Fruit fly (Drosophila melanogaster) whole organism, embryonic: ENCODE data around the gene Dred.

ENCODE experiments used
- CG11695 ChIP-seq: fragments of 200-800 bp; sonication (Bioruptor generic); IDR thresholded peaks from 3 replicates; pipeline ENCODE4 v1.3.6; 2022; ENCODE audit warnings: missing biosample characterization, missing genetic modification characterization
- CG14965 ChIP-seq: fragments of 200-800 bp; sonication (Bioruptor generic); optimal IDR thresholded peaks from 2 replicates; lab custom pipeline; 2016; ENCODE audit warnings: missing biosample characterization, missing genetic modification characterization, borderline replicate concordance
- CG18619 ChIP-seq: fragments of 200-800 bp; sonication (Bioruptor generic); optimal IDR thresholded peaks from 3 replicates; lab custom pipeline; 2017; ENCODE audit warnings: missing biosample characterization, mild to moderate bottlenecking, missing genetic modification characterization
- CG4424 ChIP-seq: fragments of 200-800 bp; sonication (Bioruptor generic); optimal IDR thresholded peaks from 3 replicates; lab custom pipeline; 2016; ENCODE audit warnings: missing biosample characterization, missing genetic modification characterization
- CG5180 ChIP-seq: fragments of 200-800 bp; sonication (Bioruptor generic); optimal IDR thresholded peaks from 3 replicates; lab custom pipeline; 2017; ENCODE audit warnings: missing biosample characterization, missing genetic modification characterization, mild to moderate bottlenecking, moderate library complexity, missing genetic modification reagents
- CG7839 ChIP-seq: fragments of 200-800 bp; sonication (Bioruptor generic); optimal IDR thresholded peaks from 3 replicates; lab custom pipeline; 2018; ENCODE audit warnings: missing biosample characterization, mild to moderate bottlenecking, missing genetic modification characterization, moderate library complexity
- Rx ChIP-seq: fragments of 200-800 bp; sonication (Bioruptor generic); IDR thresholded peaks from 2 replicates; pipeline ENCODE4 v1.3.6; 2022; ENCODE audit warnings: missing biosample characterization, missing genetic modification characterization
- eve ChIP-seq, 2 experiments: fragments of >200 bp; optimal IDR thresholded peaks; 2 replicates each; lab custom pipeline; 2017; ENCODE audit warnings: missing biosample characterization in 2 of 2, missing genetic modification characterization in 2 of 2
- fru ChIP-seq: fragments of >200 bp; optimal IDR thresholded peaks from 2 replicates; lab custom pipeline; 2017
- phol ChIP-seq: fragments of 200-800 bp; sonication (Bioruptor generic); optimal IDR thresholded peaks from 3 replicates; lab custom pipeline; 2018; ENCODE audit warnings: missing biosample characterization, mild to moderate bottlenecking, missing genetic modification characterization, moderate library complexity

DNA sequence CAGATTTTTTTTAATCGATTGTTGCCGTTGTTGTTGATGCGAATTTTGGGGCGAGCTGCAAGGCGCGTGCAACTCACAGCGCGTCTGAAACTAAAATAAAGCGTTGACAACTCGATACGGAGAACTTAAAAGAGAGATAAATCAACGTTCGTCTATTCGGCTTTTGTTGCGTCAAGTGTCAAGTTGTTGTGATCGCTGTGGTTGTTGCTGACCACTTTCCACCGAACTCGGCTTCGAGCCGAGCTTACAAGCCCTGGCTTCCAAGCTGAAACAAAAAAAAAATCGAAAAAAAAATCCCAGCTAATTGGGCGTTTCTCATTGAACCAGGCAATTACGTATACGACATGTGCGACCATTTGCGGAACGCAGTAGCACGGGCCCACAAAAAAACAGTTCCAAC lies 40.2 kb downstream of the Dred start, which contains the start of gene CG9452:
- no peak for TF ChIP-seq phol
- no peak for TF ChIP-seq CG4424 (GFP tag; lab: Kevin White, UChicago)
- no peak for TF ChIP-seq eve (GFP tag; optimal IDR thresholded peaks at IDR 0.05; lab: Kevin White, UChicago)
- TF ChIP-seq fru (lab: Kevin White, UChicago): no peak
- TF ChIP-seq CG14965 (GFP tag; lab: Kevin White, UChicago): no peak
- no peak for TF ChIP-seq CG18619 (GFP tag; lab: Kevin White, UChicago)
- no peak for TF ChIP-seq CG7839
- TF ChIP-seq Rx (GFP tag; lab: Robert Waterston, UW): no peak
- no peak for TF ChIP-seq CG5180 (GFP tag; lab: Kevin White, UChicago)
- TF ChIP-seq CG11695: no peak
